Fruit fly (Drosophila melanogaster) whole organism, embryonic: ENCODE results near the gene Wbp2.

Source experiments
- B-H1 ChIP-seq: fragments of 200-800 bp; sonication (Bioruptor generic); IDR thresholded peaks from 3 replicates; pipeline ENCODE4 v1.3.6; 2022; ENCODE audit warnings: missing biosample characterization, missing genetic modification characterization
- CG12299 ChIP-seq: fragments of 200-800 bp; sonication (Bioruptor generic); optimal IDR thresholded peaks from 2 replicates; lab custom pipeline; 2018; ENCODE audit warnings: missing biosample characterization, mild to moderate bottlenecking, missing genetic modification characterization
- CG1233 ChIP-seq: fragments of 200-800 bp; sonication (Bioruptor generic); optimal IDR thresholded peaks from 4 replicates; lab custom pipeline; 2018; ENCODE audit warnings: missing biosample characterization, mild to moderate bottlenecking, missing genetic modification characterization
- CG12942 ChIP-seq: fragments of 200-800 bp; sonication (Bioruptor generic); optimal IDR thresholded peaks from 3 replicates; lab custom pipeline; 2016; ENCODE audit warnings: missing biosample characterization, missing genetic modification characterization
- CG13123 ChIP-seq: fragments of 200-800 bp; sonication (Bioruptor generic); optimal IDR thresholded peaks from 2 replicates; lab custom pipeline; 2016; ENCODE audit warnings: missing biosample characterization, missing genetic modification characterization
- CG15601 ChIP-seq: fragments of 200-800 bp; sonication (Bioruptor generic); optimal IDR thresholded peaks from 3 replicates; lab custom pipeline; 2019; ENCODE audit warnings: missing biosample characterization, mild to moderate bottlenecking, missing genetic modification characterization, moderate library complexity
- CG17385 ChIP-seq: fragments of 200-800 bp; sonication (Bioruptor generic); optimal IDR thresholded peaks from 3 replicates; lab custom pipeline; 2018; ENCODE audit warnings: missing biosample characterization, mild to moderate bottlenecking, missing genetic modification characterization
- CG17802 ChIP-seq: fragments of 200-800 bp; sonication (Bioruptor generic); optimal IDR thresholded peaks from 2 replicates; lab custom pipeline; 2018; ENCODE audit warnings: missing biosample characterization, mild to moderate bottlenecking, missing genetic modification characterization, moderate library complexity
- CG31224 ChIP-seq: fragments of 200-800 bp; sonication (Bioruptor generic); IDR thresholded peaks from 2 replicates; pipeline ENCODE4 v1.3.6; 2022; ENCODE audit warnings: missing biosample characterization, missing genetic modification characterization
- CG32532 ChIP-seq: fragments of 200-800 bp; sonication (Bioruptor generic); IDR thresholded peaks from 2 replicates; pipeline ENCODE4 v1.3.6; 2022; ENCODE audit warnings: missing biosample characterization, missing genetic modification characterization
- CG4404 ChIP-seq: fragments of 200-800 bp; sonication (Bioruptor generic); IDR thresholded peaks from 2 replicates; pipeline ENCODE4 v1.3.6; 2022; ENCODE audit warnings: missing biosample characterization, missing genetic modification characterization
- CG6254 ChIP-seq: fragments of 200-800 bp; sonication (Bioruptor generic); optimal IDR thresholded peaks from 3 replicates; lab custom pipeline; 2017; ENCODE audit warnings: mild to moderate bottlenecking, missing biosample characterization, missing genetic modification reagents, missing genetic modification characterization
- CG6683 ChIP-seq: fragments of 200-800 bp; sonication (Bioruptor generic); optimal IDR thresholded peaks from 2 replicates; lab custom pipeline; 2017; ENCODE audit warnings: missing biosample characterization, mild to moderate bottlenecking, missing genetic modification characterization, missing genetic modification reagents
- CG6791 ChIP-seq: fragments of 200-800 bp; sonication (Bioruptor generic); IDR thresholded peaks from 3 replicates; pipeline ENCODE4 v1.3.6; 2022; ENCODE audit warnings: missing biosample characterization, missing genetic modification characterization; ENCODE audit not compliant: partially characterized antibody
- CG6854 ChIP-seq: fragments of 200-800 bp; sonication (Bioruptor generic); optimal IDR thresholded peaks from 3 replicates; lab custom pipeline; 2017; ENCODE audit warnings: missing biosample characterization, mild to moderate bottlenecking, missing genetic modification characterization
- CG9797 ChIP-seq: fragments of 200-800 bp; sonication (Bioruptor generic); optimal IDR thresholded peaks from 3 replicates; lab custom pipeline; 2018; ENCODE audit warnings: missing biosample characterization, mild to moderate bottlenecking, missing genetic modification characterization
- CTCF ChIP-seq: fragments of 200-800 bp; sonication (Bioruptor generic); optimal IDR thresholded peaks from 2 replicates; lab custom pipeline; 2017; ENCODE audit warnings: missing biosample characterization, mild to moderate bottlenecking, missing genetic modification characterization, moderate library complexity
- CrebB ChIP-seq: fragments of 200-800 bp; sonication (Bioruptor generic); optimal IDR thresholded peaks from 3 replicates; lab custom pipeline; 2018; ENCODE audit warnings: missing biosample characterization, mild to moderate bottlenecking, missing genetic modification characterization
- Dip3 ChIP-seq: fragments of 200-800 bp; sonication (Bioruptor generic); optimal IDR thresholded peaks from 3 replicates; lab custom pipeline; 2016; ENCODE audit warnings: missing biosample characterization, missing genetic modification characterization
- Hr3 ChIP-seq: fragments of 200-800 bp; sonication (Bioruptor generic); optimal IDR thresholded peaks from 3 replicates; lab custom pipeline; 2016; ENCODE audit warnings: missing biosample characterization, missing genetic modification characterization
- Jarid2 ChIP-seq: fragments of 200-800 bp; sonication (Bioruptor generic); optimal IDR thresholded peaks from 3 replicates; lab custom pipeline; 2017; ENCODE audit warnings: mild to moderate bottlenecking, missing biosample characterization, missing genetic modification reagents, missing genetic modification characterization
- MESR4 ChIP-seq: fragments of 200-800 bp; sonication (Bioruptor generic); optimal IDR thresholded peaks from 2 replicates; lab custom pipeline; 2018; ENCODE audit warnings: missing biosample characterization, mild to moderate bottlenecking, missing genetic modification characterization, moderate library complexity
- NfI ChIP-seq: fragments of 200-800 bp; sonication (Bioruptor generic); optimal IDR thresholded peaks from 3 replicates; lab custom pipeline; 2018; ENCODE audit warnings: missing biosample characterization, mild to moderate bottlenecking, missing genetic modification characterization, moderate library complexity
- Oli ChIP-seq: fragments of 200-800 bp; sonication (Bioruptor generic); optimal IDR thresholded peaks from 2 replicates; lab custom pipeline; 2018; ENCODE audit warnings: missing biosample characterization, mild to moderate bottlenecking, missing genetic modification characterization, moderate library complexity
- Optix ChIP-seq: fragments of 200-800 bp; sonication (Bioruptor generic); IDR thresholded peaks from 3 replicates; pipeline ENCODE4 v1.3.6; 2022; ENCODE audit warnings: missing biosample characterization, missing genetic modification characterization
- Tbp ChIP-seq: fragments of >200 bp; optimal IDR thresholded peaks from 2 replicates; lab custom pipeline; 2018; ENCODE audit warnings: missing biosample characterization, missing genetic modification characterization
- Vsx1 ChIP-seq: fragments of 200-800 bp; sonication (Bioruptor generic); optimal IDR thresholded peaks from 2 replicates; lab custom pipeline; 2017; ENCODE audit warnings: missing biosample characterization, mild to moderate bottlenecking, missing genetic modification characterization, missing genetic modification reagents
- ab ChIP-seq: fragments of 200-800 bp; sonication (Bioruptor generic); optimal IDR thresholded peaks from 2 replicates; lab custom pipeline; 2016; ENCODE audit warnings: missing biosample characterization, missing genetic modification characterization
- bbx ChIP-seq: fragments of 200-800 bp; sonication (Bioruptor generic); IDR thresholded peaks from 2 replicates; pipeline ENCODE4 v1.3.6; 2022; ENCODE audit warnings: missing biosample characterization, missing genetic modification characterization; ENCODE audit not compliant: partially characterized antibody
- bsh ChIP-seq, 2 experiments: fragments of 200-800 bp; sonication (Bioruptor generic); optimal IDR thresholded peaks; 2 replicates each; lab custom pipeline; 2017 to 2018; ENCODE audit warnings: mild to moderate bottlenecking in 2 of 2, missing biosample characterization in 2 of 2, missing genetic modification characterization in 2 of 2, moderate library complexity in 1 of 2
- ci ChIP-seq: fragments of 200-800 bp; sonication (Bioruptor generic); IDR thresholded peaks from 3 replicates; pipeline ENCODE4 v1.3.6; 2022; ENCODE audit warnings: missing biosample characterization, missing genetic modification characterization
- dmrt11E ChIP-seq: fragments of 200-800 bp; sonication (Bioruptor generic); optimal IDR thresholded peaks from 3 replicates; lab custom pipeline; 2018; ENCODE audit warnings: missing biosample characterization, mild to moderate bottlenecking, missing genetic modification characterization, moderate library complexity
- dysf ChIP-seq: fragments of 200-800 bp; sonication (Bioruptor generic); IDR thresholded peaks from 3 replicates; pipeline ENCODE4 v1.3.6; 2022; ENCODE audit warnings: missing biosample characterization, missing genetic modification characterization
- exex ChIP-seq: fragments of 200-800 bp; sonication (Bioruptor generic); optimal IDR thresholded peaks from 4 replicates; lab custom pipeline; 2018; ENCODE audit warnings: missing biosample characterization, mild to moderate bottlenecking, missing genetic modification characterization, moderate library complexity
- fd64A ChIP-seq: fragments of 200-800 bp; sonication (Bioruptor generic); optimal IDR thresholded peaks from 3 replicates; lab custom pipeline; 2018; ENCODE audit warnings: missing biosample characterization, mild to moderate bottlenecking, missing genetic modification characterization
- jigr1 ChIP-seq: fragments of 200-800 bp; sonication (Bioruptor generic); IDR thresholded peaks from 3 replicates; pipeline ENCODE4 v1.3.6; 2022; ENCODE audit warnings: missing biosample characterization, missing genetic modification characterization
- lmd ChIP-seq: fragments of 200-800 bp; sonication (Bioruptor generic); IDR thresholded peaks from 2 replicates; pipeline ENCODE4 v1.3.6; 2022; ENCODE audit warnings: missing biosample characterization, missing genetic modification characterization
- nerfin-2 ChIP-seq: fragments of 200-800 bp; sonication (Bioruptor generic); IDR thresholded peaks from 2 replicates; pipeline ENCODE4 v1.3.6; 2022; ENCODE audit warnings: missing biosample characterization, missing genetic modification characterization; ENCODE audit not compliant: partially characterized antibody
- pb ChIP-seq: fragments of 200-800 bp; sonication (Bioruptor generic); optimal IDR thresholded peaks from 3 replicates; lab custom pipeline; 2016; ENCODE audit warnings: missing biosample characterization, missing genetic modification characterization
- schlank ChIP-seq: fragments of 200-800 bp; sonication (Bioruptor generic); optimal IDR thresholded peaks from 2 replicates; lab custom pipeline; 2018; ENCODE audit warnings: missing biosample characterization, mild to moderate bottlenecking, missing genetic modification characterization
- seq ChIP-seq: fragments of 200-800 bp; sonication (Bioruptor generic); IDR thresholded peaks from 2 replicates; pipeline ENCODE4 v1.3.6; 2022; ENCODE audit warnings: missing biosample characterization, missing genetic modification characterization
- shn ChIP-seq: fragments of 200-800 bp; sonication (Bioruptor generic); optimal IDR thresholded peaks from 3 replicates; lab custom pipeline; 2016; ENCODE audit warnings: missing biosample characterization, missing genetic modification characterization
- sisA ChIP-seq: fragments of 200-800 bp; sonication (Bioruptor generic); IDR thresholded peaks from 2 replicates; pipeline ENCODE4 v1.3.6; 2022; ENCODE audit warnings: missing biosample characterization, missing genetic modification characterization
- twi ChIP-seq: fragments of 200-800 bp; optimal IDR thresholded peaks from 2 replicates; lab custom pipeline; 2019; ENCODE audit warnings: missing biosample characterization, mild to moderate bottlenecking, missing genetic modification characterization, moderate library complexity
- tx ChIP-seq: fragments of 200-800 bp; sonication (Bioruptor generic); optimal IDR thresholded peaks from 2 replicates; lab custom pipeline; 2016; ENCODE audit warnings: missing biosample characterization, missing genetic modification characterization
- unc-4 ChIP-seq: fragments of 200-800 bp; sonication (Bioruptor generic); IDR thresholded peaks from 2 replicates; pipeline ENCODE4 v1.3.6; 2022; ENCODE audit warnings: missing biosample characterization, missing genetic modification characterization; ENCODE audit not compliant: partially characterized antibody
- wdn ChIP-seq: fragments of 200-800 bp; sonication (Bioruptor generic); IDR thresholded peaks from 2 replicates; pipeline ENCODE4 v1.3.6; 2022; ENCODE audit warnings: missing biosample characterization, missing genetic modification characterization
- zen2 ChIP-seq: fragments of 200-800 bp; sonication (Bioruptor generic); IDR thresholded peaks from 3 replicates; pipeline ENCODE4 v1.3.6; 2022; ENCODE audit warnings: missing biosample characterization, missing genetic modification characterization; ENCODE audit not compliant: partially characterized antibody
- zfh1 ChIP-seq: fragments of 200-800 bp; sonication (Bioruptor generic); IDR thresholded peaks from 3 replicates; pipeline ENCODE4 v1.3.6; 2022; ENCODE audit warnings: missing biosample characterization, missing genetic modification characterization

Wbp2 gene

dm6 chr3L:12835511-12836479, 14.2 kb upstream of the Wbp2 start (continued):
- no peak for TF ChIP-seq Dip3
- TF ChIP-seq CG6854 (GFP tag; lab: Kevin White, UChicago), result peak; percentile 53
- TF ChIP-seq Hr3, result no peak
- no peak for TF ChIP-seq CG17385 (GFP tag; lab: Kevin White, UChicago)
- no peak for TF ChIP-seq bbx (GFP tag; lab: Robert Waterston, UW)
- no peak for TF ChIP-seq seq (GFP tag; lab: Robert Waterston, UW)
- TF ChIP-seq schlank, result no peak
- no peak for TF ChIP-seq ab (GFP tag; lab: Kevin White, UChicago)
- TF ChIP-seq Oli, result no peak
- TF ChIP-seq CG6683 (GFP tag; lab: Kevin White, UChicago), result no peak
- no peak for TF ChIP-seq CG13123 (GFP tag; lab: Kevin White, UChicago)
- no peak for TF ChIP-seq CG9797
- TF ChIP-seq Optix (GFP tag; lab: Robert Waterston, UW), result no peak
- TF ChIP-seq zen2 (GFP tag; lab: Robert Waterston, UW), result no peak
- no peak for TF ChIP-seq CG17802
- no peak for TF ChIP-seq Jarid2 (GFP tag; lab: Kevin White, UChicago)
- TF ChIP-seq nerfin-2, result no peak
- TF ChIP-seq unc-4, result no peak
- no peak for TF ChIP-seq wdn (GFP tag; lab: Robert Waterston, UW)
- TF ChIP-seq CG12299 (tag; lab: Kevin White, UChicago), result no peak
- no peak for TF ChIP-seq shn (GFP tag; lab: Kevin White, UChicago)
- TF ChIP-seq pb, result no peak
- no peak for TF ChIP-seq jigr1 (GFP tag; lab: Robert Waterston, UW)
- TF ChIP-seq CG1233, result no peak
- TF ChIP-seq exex (tag; lab: Kevin White, UChicago), result peak; percentile 64
- TF ChIP-seq Tbp, result no peak
- TF ChIP-seq CrebB, result no peak
- 0 out of 3 replicates have a peak, but pooled peaks have one; percentile 16 for TF ChIP-seq ci (GFP tag; lab: Robert Waterston, UW)
- peak; percentile 8 for TF ChIP-seq Vsx1 (GFP tag; lab: Kevin White, UChicago)
- peak; percentile 50 for TF ChIP-seq CTCF (GFP tag; lab: Kevin White, UChicago)
- TF ChIP-seq bsh (GFP tag; optimal IDR thresholded peaks at IDR 0.05; lab: Kevin White, UChicago), result peak in 1 of 2 experiments; percentile 9
- TF ChIP-seq B-H1, result no peak
- TF ChIP-seq twi, result no peak
- no peak for TF ChIP-seq CG6791 (GFP tag; lab: Robert Waterston, UW)
- TF ChIP-seq CG32532 (GFP tag; lab: Robert Waterston, UW), result no peak
- no peak for TF ChIP-seq CG12942 (GFP tag; lab: Kevin White, UChicago)
- TF ChIP-seq sisA, result no peak
- peak; percentile 47 for TF ChIP-seq CG15601
- no peak for TF ChIP-seq zfh1 (GFP tag; lab: Robert Waterston, UW)
- no peak for TF ChIP-seq CG31224 (GFP tag; lab: Robert Waterston, UW)
- no peak for TF ChIP-seq NfI
- TF ChIP-seq CG6254 (GFP tag; lab: Kevin White, UChicago), result peak; percentile 22
- no peak for TF ChIP-seq fd64A (GFP tag; lab: Kevin White, UChicago)
- no peak for TF ChIP-seq MESR4 (GFP tag; lab: Kevin White, UChicago)
- no peak for TF ChIP-seq CG4404 (GFP tag; lab: Robert Waterston, UW)
- no peak for TF ChIP-seq dmrt11E (tag; lab: Kevin White, UChicago)
- no peak for TF ChIP-seq lmd
- no peak for TF ChIP-seq tx (GFP tag; lab: Kevin White, UChicago)
- TF ChIP-seq dysf (GFP tag; lab: Robert Waterston, UW), result no peak
